Worm (Caenorhabditis elegans) whole organism, early embryonic: ENCODE measurements around the gene srh-295.

Source experiments
- ama-1 ChIP-seq: fragments of 150-350 bp; optimal IDR thresholded peaks from 2 replicates; lab custom pipeline; 2014
- flt-1 ChIP-seq: fragments of 200-800 bp; sonication (Bioruptor generic); IDR thresholded peaks from 2 replicates; pipeline ENCODE4 v1.3.6; 2022; ENCODE audit warnings: missing genetic modification characterization, missing compliant biosample characterization
- hmbx-1 ChIP-seq: sonication (generic microtip); optimal IDR thresholded peaks from 2 replicates; lab custom pipeline; 2016; ENCODE audit warnings: mild to moderate bottlenecking, missing genetic modification characterization, missing compliant biosample characterization
- scrt-1 ChIP-seq: fragments of 200-800 bp; sonication (Bioruptor generic); IDR thresholded peaks from 2 replicates; pipeline ENCODE4 v1.3.6; 2022; ENCODE audit warnings: missing genetic modification characterization, missing compliant biosample characterization

- no peak for TF ChIP-seq ama-1 (lab: Kevin White, UChicago)
- no peak for TF ChIP-seq flt-1
- TF ChIP-seq hmbx-1 (tag; lab: Kevin White, UChicago): no peak
- no peak for TF ChIP-seq scrt-1
These were observed 2.5 kb upstream of the srh-295 start, which contains the start of gene ZK1037.6 for ce11 chrV:15327745-15328447.
